Worm (Caenorhabditis elegans): ENCODE measurements around the gene srlf-32.

The srlf-32 gene

ce11 chrIV:11930572-11930971, 4.7 kb downstream of the srlf-32 start, which contains the start of gene nhx-9:
Gene nhx-9 (plus strand): TSS chrIV:11930872.
- TF ChIP-seq nhr-28 (tag; optimal IDR thresholded peaks at IDR 0.05) = no peak
- no peak for TF ChIP-seq nhr-237 (tag; optimal IDR thresholded peaks at IDR 0.05)
- TF ChIP-seq fos-1 (tag; optimal IDR thresholded peaks at IDR 0.05) = no peak
- no peak for TF ChIP-seq aly-2 (tag; optimal IDR thresholded peaks at IDR 0.05)
- no peak for TF ChIP-seq ama-1 (optimal IDR thresholded peaks at IDR 0.05)
- no peak for TF ChIP-seq fkh-10 (GFP tag; optimal IDR thresholded peaks at IDR 0.05)
- TF ChIP-seq ceh-9 (tag; optimal IDR thresholded peaks at IDR 0.05) = no peak
- no peak for TF ChIP-seq elt-2 (tag; optimal IDR thresholded peaks at IDR 0.05)
- TF ChIP-seq elt-3 (tag; optimal IDR thresholded peaks at IDR 0.05) = no peak
- TF ChIP-seq nhr-67 (tag; optimal IDR thresholded peaks at IDR 0.05) = no peak
- no peak for TF ChIP-seq R02D3.7 (tag; optimal IDR thresholded peaks at IDR 0.05)
- TF ChIP-seq ceh-28 (tag; optimal IDR thresholded peaks at IDR 0.05) = no peak
- no peak for TF ChIP-seq lsy-12 (tag; optimal IDR thresholded peaks at IDR 0.05)
- TF ChIP-seq ZK546.5 (tag; optimal IDR thresholded peaks at IDR 0.05) = no peak
- no peak for TF ChIP-seq ztf-11 (tag; optimal IDR thresholded peaks at IDR 0.05)
- TF ChIP-seq fkh-2 (tag; optimal IDR thresholded peaks at IDR 0.05) = no peak
- no peak for TF ChIP-seq eor-1 (tag; optimal IDR thresholded peaks at IDR 0.05)
- no peak for TF ChIP-seq nhr-76 (tag; optimal IDR thresholded peaks at IDR 0.05)
- no peak for TF ChIP-seq mml-1 (tag; optimal IDR thresholded peaks at IDR 0.05)

- TF ChIP-seq elt-1 (tag; optimal IDR thresholded peaks at IDR 0.05) (no peak), jun-1 (tag; optimal IDR thresholded peaks at IDR 0.05) (no peak), ceh-82 (tag; optimal IDR thresholded peaks at IDR 0.05) (no peak), nhr-11 (tag; optimal IDR thresholded peaks at IDR 0.05) (no peak), lin-39 (tag; optimal IDR thresholded peaks at IDR 0.05) (no peak), ZK546.5 (tag; optimal IDR thresholded peaks at IDR 0.05) (no peak), snpc-4 (tag; optimal IDR thresholded peaks at IDR 0.05) (no peak), nhr-77 (tag; optimal IDR thresholded peaks at IDR 0.05) (no peak), eor-1 (tag; optimal IDR thresholded peaks at IDR 0.05) (no peak), lin-15B (tag; optimal IDR thresholded peaks at IDR 0.05) (no peak), unc-62 (GFP tag; optimal IDR thresholded peaks at IDR 0.05) (no peak), hmg-11 (tag; optimal IDR thresholded peaks at IDR 0.05) (no peak), fkh-10 (GFP tag; optimal IDR thresholded peaks at IDR 0.05) (no peak), fos-1 (tag; optimal IDR thresholded peaks at IDR 0.05) (no peak), zag-1 (tag; optimal IDR thresholded peaks at IDR 0.05) (no peak), skn-1 (tag; optimal IDR thresholded peaks at IDR 0.05) (no peak)
Observed at ce11 chrIV:11937087-11937486, 11.3 kb downstream of the srlf-32 start, which contains the start of gene slc-5A12. Gene slc-5A12 (plus strand): TSS chrIV:11937419.

- TF ChIP-seq tbx-2 (tag; optimal IDR thresholded peaks at IDR 0.05) = no peak
- TF ChIP-seq nhr-43 (tag; optimal IDR thresholded peaks at IDR 0.05; ENCODE audit: poor library complexity, severe bottlenecking) = peak; percentile 44
Observed at ce11 chrIV:11938554-11938953, 12.7 kb downstream of the srlf-32 start.

ce11 chrIV:11942313-11942712, 16.5 kb downstream of the srlf-32 start, which contains the start of gene ZK829.1:
Gene ZK829.1 (minus strand): TSS chrIV:11942413.
- TF ChIP-seq nhr-77 (tag; optimal IDR thresholded peaks at IDR 0.05) (no peak), mdl-1 (tag; optimal IDR thresholded peaks at IDR 0.05) (no peak), ztf-4 (tag; optimal IDR thresholded peaks at IDR 0.05) (no peak), nhr-11 (tag; optimal IDR thresholded peaks at IDR 0.05) (no peak), lin-39 (tag; optimal IDR thresholded peaks at IDR 0.05) (no peak)

- TF ChIP-seq nhr-67 (tag; optimal IDR thresholded peaks at IDR 0.05) = no peak
- TF ChIP-seq egl-5 (tag; optimal IDR thresholded peaks at IDR 0.05) = no peak
- no peak for TF ChIP-seq elt-3 (tag; optimal IDR thresholded peaks at IDR 0.05)
- no peak for TF ChIP-seq elt-1 (tag; optimal IDR thresholded peaks at IDR 0.05)
- TF ChIP-seq ZK546.5 (tag; optimal IDR thresholded peaks at IDR 0.05) = no peak
- TF ChIP-seq skn-1 (tag; optimal IDR thresholded peaks at IDR 0.05) = no peak
- TF ChIP-seq eor-1 (tag; optimal IDR thresholded peaks at IDR 0.05) = no peak
- TF ChIP-seq nhr-76 (tag; optimal IDR thresholded peaks at IDR 0.05) = no peak
- TF ChIP-seq ceh-82 (tag; optimal IDR thresholded peaks at IDR 0.05) = no peak
Observed at ce11 chrIV:11945621-11946020, 19.8 kb downstream of the srlf-32 start, which contains the start of gene ZK829.3. Gene ZK829.3 (minus strand): TSS chrIV:11945721.

Data from whole organism, L3 larva.